Worm (Caenorhabditis elegans): Measurements from ENCODE around the gene T04B8.1.

T04B8.1 gene

DNA sequence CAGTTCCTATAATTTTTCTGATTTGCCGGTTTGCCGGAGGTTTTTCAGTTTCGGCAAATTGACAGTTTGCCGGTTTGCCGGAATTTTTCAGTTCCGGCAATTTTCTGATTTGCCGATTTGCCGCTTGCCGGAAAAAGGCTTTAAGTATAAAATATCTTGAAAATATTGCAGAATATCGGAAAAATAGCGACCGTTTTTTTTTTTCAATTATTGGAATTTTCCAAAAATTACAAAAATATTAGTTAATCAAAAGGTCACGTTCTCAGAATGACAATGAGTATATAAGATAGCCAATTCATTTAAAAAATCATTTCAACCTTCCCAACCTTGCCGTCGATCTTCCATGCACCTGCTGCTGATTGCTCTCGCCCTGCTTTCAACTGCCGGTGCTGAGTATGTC, 48.2 kb downstream of the T04B8.1 start, which contains the start of gene T02H6.7:
Gene T02H6.7 (plus strand): TSS at position 301 of the 400 bp plus-strand sequence.
- TF ChIP-seq ceh-88 (GFP tag; IDR thresholded peaks at IDR 0.05) (no peak), ceh-63 (GFP tag; optimal IDR thresholded peaks at IDR 0.05) (no peak), blmp-1 (tag; optimal IDR thresholded peaks at IDR 0.05) (no peak), nhr-77 (tag; optimal IDR thresholded peaks at IDR 0.05) (no peak), lin-39 (tag; optimal IDR thresholded peaks at IDR 0.05) (no peak), C34B4.2 (tag; optimal IDR thresholded peaks at IDR 0.05) (no peak), ces-1 (GFP tag; optimal IDR thresholded peaks at IDR 0.05) (no peak), zag-1 (tag; optimal IDR thresholded peaks at IDR 0.05) (no peak), nhr-11 (tag; optimal IDR thresholded peaks at IDR 0.05) (no peak), lin-14 (GFP tag; optimal IDR thresholded peaks at IDR 0.05) (no peak)

DNA sequence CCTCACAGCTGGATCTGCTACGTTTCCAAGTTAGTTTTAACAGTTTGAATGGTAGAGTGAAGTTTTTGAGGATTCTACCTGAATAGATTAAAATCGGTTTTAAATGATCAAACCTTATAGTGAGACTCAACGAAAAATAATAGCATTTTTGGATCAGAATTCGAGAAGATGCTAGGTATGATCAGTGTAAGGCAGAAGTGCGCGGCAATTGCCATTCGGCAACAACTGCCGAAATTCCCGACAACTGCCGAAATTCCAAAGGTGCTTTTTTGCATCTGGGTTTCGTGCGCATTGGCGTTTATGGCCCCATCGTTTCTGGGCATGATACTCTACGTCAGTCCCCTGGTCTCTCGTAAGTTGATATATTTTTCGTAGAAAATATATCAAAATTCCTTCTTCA, 49.4 kb downstream of the T04B8.1 start, which contains the start of gene T02H6.6:
Gene T02H6.6 (plus strand): TSS at position 301 of the 400 bp plus-strand sequence.
- TF ChIP-seq mef-2 (tag; optimal IDR thresholded peaks at IDR 0.05) (no peak), C34B4.2 (tag; optimal IDR thresholded peaks at IDR 0.05) (no peak), hlh-17 (GFP tag; optimal IDR thresholded peaks at IDR 0.05; ENCODE audit: borderline replicate concordance) (no peak)

ce11 chrII:684811-685210, 50.7 kb downstream of the T04B8.1 start, which contains the start of gene T02H6.5:
Gene T02H6.5, plus strand, starts transcription at chrII:685111.
- TF ChIP-seq snpc-4 (tag; optimal IDR thresholded peaks at IDR 0.05) = no peak
- no peak for TF ChIP-seq elt-2 (tag; optimal IDR thresholded peaks at IDR 0.05)
- no peak for TF ChIP-seq snu-23 (GFP tag; optimal IDR thresholded peaks at IDR 0.05)
- no peak for TF ChIP-seq unc-98 (GFP tag; IDR thresholded peaks at IDR 0.05)
- TF ChIP-seq egl-27 (tag; optimal IDR thresholded peaks at IDR 0.05) = no peak
- no peak for TF ChIP-seq nhr-85 (tag)
- TF ChIP-seq unc-130 (tag; optimal IDR thresholded peaks at IDR 0.05) = no peak
- TF ChIP-seq ceh-63 (GFP tag; optimal IDR thresholded peaks at IDR 0.05) = no peak
- no peak for TF ChIP-seq mef-2 (tag; optimal IDR thresholded peaks at IDR 0.05)
- TF ChIP-seq nhr-77 (tag; optimal IDR thresholded peaks at IDR 0.05) = no peak
- no peak for TF ChIP-seq grh-1 (GFP tag; IDR thresholded peaks at IDR 0.05)
- TF ChIP-seq nhr-71 (tag; optimal IDR thresholded peaks at IDR 0.05) = no peak
